Fruit fly (Drosophila melanogaster): ENCODE data around the gene Tim17b1.

The Tim17b1 gene

dm6 chr3R:5323741-5324538, 24.0 kb downstream of the Tim17b1 start (continued):
- TF ChIP-seq Eip75B (GFP tag; optimal IDR thresholded peaks at IDR 0.05) = no peak
- TF ChIP-seq CG7368 (GFP tag; optimal IDR thresholded peaks at IDR 0.05) = no peak
- peak; percentile 68 for TF ChIP-seq vri (GFP tag; optimal IDR thresholded peaks at IDR 0.05)
- no peak for TF ChIP-seq Hr39 (GFP tag; optimal IDR thresholded peaks at IDR 0.05)
- TF ChIP-seq CG11294 (GFP tag; IDR thresholded peaks at IDR 0.05) = no peak
- TF ChIP-seq fkh (GFP tag; optimal IDR thresholded peaks at IDR 0.05) = peak; percentile 51
- peak; percentile 46; the same call in 2 of the 3 replicates for TF ChIP-seq CG8119 (GFP tag; IDR thresholded peaks at IDR 0.05)
- peak; percentile 1 for TF ChIP-seq CG6808 (GFP tag; optimal IDR thresholded peaks at IDR 0.05)
- TF ChIP-seq CG15336 (GFP tag; IDR thresholded peaks at IDR 0.05) = peak; percentile 78
- TF ChIP-seq CG16779 (tag; optimal IDR thresholded peaks at IDR 0.05) = no peak
- TF ChIP-seq Hr4 (GFP tag; optimal IDR thresholded peaks at IDR 0.05) = peak; percentile 68
- peak; percentile 65 for TF ChIP-seq dsx (GFP tag; optimal IDR thresholded peaks at IDR 0.05; ENCODE audit: poor library complexity, severe bottlenecking)
- no peak for TF ChIP-seq fd85E (GFP tag; optimal IDR thresholded peaks at IDR 0.05)
- TF ChIP-seq lz (GFP tag; optimal IDR thresholded peaks at IDR 0.05) = no peak
- no peak for TF ChIP-seq OdsH (GFP tag; optimal IDR thresholded peaks at IDR 0.05)
- TF ChIP-seq fd59A (GFP tag; optimal IDR thresholded peaks at IDR 0.05) = no peak
- TF ChIP-seq cyc (GFP tag; optimal IDR thresholded peaks at IDR 0.05) = no peak
- TF ChIP-seq Eip78C (GFP tag) = peak; percentile 77
- no peak for TF ChIP-seq Ets21C (GFP tag; optimal IDR thresholded peaks at IDR 0.05)
- peak; percentile 38 for TF ChIP-seq CG6854 (GFP tag; optimal IDR thresholded peaks at IDR 0.05)
- no peak for TF ChIP-seq Sox14 (GFP tag; optimal IDR thresholded peaks at IDR 0.05)
- TF ChIP-seq acj6 (GFP tag; optimal IDR thresholded peaks at IDR 0.05) = no peak
- peak; percentile 30 for TF ChIP-seq Eip93F (GFP tag; optimal IDR thresholded peaks at IDR 0.05)

- TF ChIP-seq Smox (GFP tag; optimal IDR thresholded peaks at IDR 0.05) = no peak
- TF ChIP-seq CG8119 (GFP tag; IDR thresholded peaks at IDR 0.05) = 0 out of 3 replicates have a peak, but pooled peaks have one; percentile 30
Observed at dm6 chr3R:5326166-5326565, 26.2 kb downstream of the Tim17b1 start.

DNA sequence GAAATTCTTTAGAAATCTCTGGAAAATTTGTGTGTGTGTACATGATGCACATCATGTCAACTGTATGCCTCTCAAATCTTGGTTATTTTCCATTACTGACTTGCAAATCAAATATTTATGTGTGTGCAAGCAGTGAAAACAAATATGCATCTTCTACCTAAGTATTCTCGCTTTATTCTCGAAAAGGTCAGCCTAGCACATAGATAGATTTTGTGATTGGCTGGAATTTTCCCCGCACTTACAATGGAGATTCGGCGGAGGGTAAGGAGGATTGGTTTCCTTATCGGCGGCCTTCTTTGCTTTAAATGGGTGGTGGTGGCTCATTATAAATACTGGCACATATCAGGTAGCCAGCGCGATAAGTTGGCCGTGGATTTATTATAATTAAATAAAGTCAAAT, 28.0 kb downstream of the Tim17b1 start:
- TF ChIP-seq CG31627 (GFP tag; optimal IDR thresholded peaks at IDR 0.05) (no peak), CG8119 (GFP tag; IDR thresholded peaks at IDR 0.05) (no peak), dsx (GFP tag; optimal IDR thresholded peaks at IDR 0.05; ENCODE audit: poor library complexity, severe bottlenecking) (no peak), CG11762 (GFP tag; optimal IDR thresholded peaks at IDR 0.05; ENCODE audit: insufficient read depth) (no peak), achi (GFP tag; optimal IDR thresholded peaks at IDR 0.05) (no peak), Sox14 (GFP tag; optimal IDR thresholded peaks at IDR 0.05) (no peak), Eip78C (GFP tag) (peak; percentile 9), CG32006 (GFP tag; optimal IDR thresholded peaks at IDR 0.05) (no peak), fkh (GFP tag; optimal IDR thresholded peaks at IDR 0.05) (peak; percentile 62), svp (GFP tag) (peak; percentile 81), Hr4 (GFP tag; optimal IDR thresholded peaks at IDR 0.05) (no peak), salr (GFP tag; optimal IDR thresholded peaks at IDR 0.05) (no peak)

dm6 chr3R:5330338-5330737, 30.4 kb downstream of the Tim17b1 start:
- no peak for TF ChIP-seq Blimp-1 (GFP tag; optimal IDR thresholded peaks at IDR 0.05)
- TF ChIP-seq Sox102F (GFP tag; optimal IDR thresholded peaks at IDR 0.05) = no peak
- peak; percentile 52 for TF ChIP-seq Ets96B (tag; optimal IDR thresholded peaks at IDR 0.05)
- no peak for TF ChIP-seq Hr38 (GFP tag; optimal IDR thresholded peaks at IDR 0.05)
- TF ChIP-seq CG6854 (GFP tag; optimal IDR thresholded peaks at IDR 0.05) = no peak
- TF ChIP-seq CG3919 (GFP tag; optimal IDR thresholded peaks at IDR 0.05) = peak; percentile 19
- peak; percentile 39 for TF ChIP-seq acj6 (GFP tag; optimal IDR thresholded peaks at IDR 0.05)
- TF ChIP-seq CG15336 (GFP tag; IDR thresholded peaks at IDR 0.05) = no peak; the same call in 1 of the 2 replicates
- TF ChIP-seq ss (GFP tag; optimal IDR thresholded peaks at IDR 0.05) = no peak
- peak; percentile 30 for TF ChIP-seq pdm3 (GFP tag; optimal IDR thresholded peaks at IDR 0.05)
- TF ChIP-seq dsx (GFP tag; optimal IDR thresholded peaks at IDR 0.05; ENCODE audit: poor library complexity, severe bottlenecking) = no peak
- TF ChIP-seq Eip93F (GFP tag; optimal IDR thresholded peaks at IDR 0.05) = no peak
- no peak for TF ChIP-seq fkh (GFP tag; optimal IDR thresholded peaks at IDR 0.05)
- TF ChIP-seq Eip78C (GFP tag) = peak; percentile 90
- TF ChIP-seq Smox (GFP tag; optimal IDR thresholded peaks at IDR 0.05) = no peak
- TF ChIP-seq achi (GFP tag; optimal IDR thresholded peaks at IDR 0.05) = peak; percentile 31
- TF ChIP-seq CG32006 (GFP tag; optimal IDR thresholded peaks at IDR 0.05) = peak; percentile 77
- no peak for TF ChIP-seq CG34406 (GFP tag; optimal IDR thresholded peaks at IDR 0.05)
- TF ChIP-seq OdsH (GFP tag; optimal IDR thresholded peaks at IDR 0.05) = peak; percentile 47
- TF ChIP-seq fd59A (GFP tag; optimal IDR thresholded peaks at IDR 0.05) = no peak
- peak in 1 of 2 experiments; percentile 44 for TF ChIP-seq salr (GFP tag; optimal IDR thresholded peaks at IDR 0.05)
- TF ChIP-seq CG7368 (GFP tag; optimal IDR thresholded peaks at IDR 0.05) = no peak
- peak; percentile 4 for TF ChIP-seq Hr39 (GFP tag; optimal IDR thresholded peaks at IDR 0.05)
- no peak for TF ChIP-seq CG6808 (GFP tag; optimal IDR thresholded peaks at IDR 0.05)
- peak; percentile 19 for TF ChIP-seq esn (GFP tag; optimal IDR thresholded peaks at IDR 0.05)
- TF ChIP-seq CG8119 (GFP tag; IDR thresholded peaks at IDR 0.05) = peak; percentile 58; the same call in 1 of the 3 replicates
- peak; percentile 50 for TF ChIP-seq CG10631 (GFP tag; optimal IDR thresholded peaks at IDR 0.05)
- TF ChIP-seq Hr4 (GFP tag; optimal IDR thresholded peaks at IDR 0.05) = peak; percentile 74
- no peak for TF ChIP-seq CG11294 (GFP tag; IDR thresholded peaks at IDR 0.05)
